Worm (Caenorhabditis elegans) whole organism, young adult: ENCODE data around the gene fbxb-18.

Source experiments
- aptf-2 ChIP-seq: fragments of 200-800 bp; sonication (Bioruptor generic); conservative IDR thresholded peaks from 2 replicates; pipeline ENCODE4 v1.3.6; 2022; ENCODE audit warnings: missing genetic modification reagents, missing genetic modification characterization, missing compliant biosample characterization
- dpl-1 ChIP-seq: fragments of 150-350 bp; optimal IDR thresholded peaks from 2 replicates; lab custom pipeline; 2014; ENCODE audit warnings: missing biosample characterization, missing genetic modification reagents, missing genetic modification characterization
- egl-44 ChIP-seq: fragments of 200-800 bp; sonication (Bioruptor generic); IDR thresholded peaks from 2 replicates; pipeline ENCODE4 v1.3.6; 2022; ENCODE audit warnings: missing genetic modification reagents, missing genetic modification characterization, missing compliant biosample characterization
- unc-62 ChIP-seq: fragments of 150-350 bp; optimal IDR thresholded peaks from 2 replicates; lab custom pipeline; 2014; ENCODE audit warnings: missing biosample characterization, missing genetic modification reagents, missing genetic modification characterization

ce11 chrII:1695861-1696260 is 7.1 kb upstream of the fbxb-18 start, which contains the start of gene F58E1.13:
- TF ChIP-seq egl-44 (GFP tag; lab: Robert Waterston, UW) = no peak
- TF ChIP-seq dpl-1 (GFP tag; lab: Kevin White, UChicago) = no peak
- TF ChIP-seq unc-62 (GFP tag; lab: Kevin White, UChicago) = no peak
- peak; percentile 90 for TF ChIP-seq aptf-2 (GFP tag; lab: Robert Waterston, UW)
